Worm (Caenorhabditis elegans): Measurements from ENCODE around the gene F10C2.5.

DNA sequence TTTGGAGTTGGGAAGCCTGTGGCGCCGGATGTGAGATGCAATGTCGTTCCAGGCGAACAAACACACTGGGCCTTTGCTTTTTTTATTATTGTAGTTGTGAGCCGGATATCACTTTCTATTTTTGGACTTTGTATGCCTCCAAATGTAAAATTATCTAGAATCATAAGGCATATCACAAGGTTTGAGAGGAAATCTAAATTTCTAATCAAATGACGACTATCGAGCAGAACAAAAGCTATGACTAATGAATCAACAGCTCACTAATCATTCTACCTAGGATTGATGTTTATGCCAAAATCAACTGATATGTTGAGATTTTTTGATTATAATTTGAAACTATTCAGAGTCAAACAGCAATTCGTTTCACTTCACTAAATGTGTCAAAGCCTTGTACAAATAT lies 7.3 kb upstream of the F10C2.5 start:
- no peak for TF ChIP-seq madf-5 (GFP tag; IDR thresholded peaks at IDR 0.05)
- no peak for TF ChIP-seq ceh-82 (tag; optimal IDR thresholded peaks at IDR 0.05)
- TF ChIP-seq egl-43 (GFP tag; IDR thresholded peaks at IDR 0.05): no peak
- no peak for TF ChIP-seq nhr-11 (tag; optimal IDR thresholded peaks at IDR 0.05)
- no peak for TF ChIP-seq ceh-20 (GFP tag; IDR thresholded peaks at IDR 0.05)
- TF ChIP-seq aly-2 (tag; optimal IDR thresholded peaks at IDR 0.05): no peak
- TF ChIP-seq rbr-2 (tag; optimal IDR thresholded peaks at IDR 0.05): no peak
- no peak for TF ChIP-seq ztf-11 (tag; optimal IDR thresholded peaks at IDR 0.05)
- TF ChIP-seq nhr-25 (tag; optimal IDR thresholded peaks at IDR 0.05; ENCODE audit: borderline replicate concordance, insufficient read depth): no peak
